Worm (Caenorhabditis elegans) whole organism, mixed stage, embryonic: ENCODE data around the gene srj-52.

ENCODE experiments used
- blmp-1 ChIP-seq: fragments of 150-350 bp; optimal IDR thresholded peaks from 2 replicates; lab custom pipeline; 2014; ENCODE audit warnings: missing biosample characterization, missing genetic modification characterization
- elt-3 ChIP-seq: fragments of 150-350 bp; optimal IDR thresholded peaks from 2 replicates; lab custom pipeline; 2014; ENCODE audit warnings: missing biosample characterization, missing genetic modification characterization
- lin-13 ChIP-seq: fragments of 150-350 bp; optimal IDR thresholded peaks from 2 replicates; lab custom pipeline; 2014; ENCODE audit warnings: missing biosample characterization, missing genetic modification characterization
- lsy-2 ChIP-seq: fragments of 150-350 bp; optimal IDR thresholded peaks from 2 replicates; lab custom pipeline; 2014; ENCODE audit warnings: missing biosample characterization, missing genetic modification characterization
- mep-1 ChIP-seq: fragments of 150-350 bp; optimal IDR thresholded peaks from 2 replicates; lab custom pipeline; 2017; ENCODE audit warnings: missing biosample characterization, missing genetic modification reagents, missing genetic modification characterization, inconsistent platforms
- nhr-237 ChIP-seq: fragments of 150-350 bp; optimal IDR thresholded peaks from 2 replicates; lab custom pipeline; 2014; ENCODE audit warnings: missing biosample characterization, missing genetic modification characterization
- nhr-76 ChIP-seq: sonication (generic microtip); optimal IDR thresholded peaks from 2 replicates; lab custom pipeline; 2017; ENCODE audit warnings: missing biosample characterization, missing genetic modification characterization
- pha-4 ChIP-seq: fragments of 150-350 bp; optimal IDR thresholded peaks from 2 replicates; lab custom pipeline; 2018; ENCODE audit warnings: missing biosample characterization, missing genetic modification reagents, missing genetic modification characterization
- ztf-11 ChIP-seq: fragments of 150-350 bp; optimal IDR thresholded peaks from 2 replicates; lab custom pipeline; 2014; ENCODE audit warnings: missing biosample characterization, missing genetic modification characterization

DNA sequence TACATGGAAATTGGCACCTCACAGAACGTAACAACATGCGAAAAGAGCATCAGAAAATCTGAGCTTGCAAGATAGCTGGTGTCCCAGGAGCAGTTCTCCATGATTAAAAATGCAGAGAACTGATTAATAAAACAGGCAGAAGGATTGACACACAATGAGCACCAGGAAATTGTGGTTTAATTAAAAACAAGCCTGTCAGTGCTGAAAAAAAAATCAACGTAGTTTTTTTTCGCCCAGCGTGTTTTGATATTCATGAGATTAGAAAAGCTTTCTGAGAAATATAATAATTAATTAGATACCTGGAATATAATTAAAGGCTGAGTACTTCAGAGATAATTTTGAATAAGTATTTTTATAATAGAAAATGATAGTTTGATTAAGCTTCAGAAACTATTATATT, 38.1 kb downstream of the srj-52 start, which contains the start of gene srh-246:
- TF ChIP-seq mep-1 (no peak), lin-13 (tag; lab: Kevin White, UChicago) (no peak), blmp-1 (tag; lab: Kevin White, UChicago) (no peak), ztf-11 (no peak), nhr-76 (tag; lab: Kevin White, UChicago) (no peak), nhr-237 (tag; lab: Kevin White, UChicago) (no peak), elt-3 (tag; lab: Kevin White, UChicago) (no peak), pha-4 (tag; lab: Kevin White, UChicago) (no peak), lsy-2 (no peak)
